Worm (Caenorhabditis elegans) whole organism, late embryonic: ENCODE measurements around the gene F01E11.18.

ENCODE experiments used
- F13H6.1 ChIP-seq: sonication (generic microtip); optimal IDR thresholded peaks from 2 replicates; lab custom pipeline; 2016; ENCODE audit warnings: missing genetic modification characterization, missing compliant biosample characterization
- K09A11.1 ChIP-seq: sonication (generic microtip); optimal IDR thresholded peaks from 2 replicates; lab custom pipeline; 2017; ENCODE audit warnings: antibody characterized with exemption, mild to moderate bottlenecking, missing genetic modification characterization, missing compliant biosample characterization; ENCODE audit not compliant: insufficient read depth
- ama-1 ChIP-seq: fragments of 150-350 bp; optimal IDR thresholded peaks from 2 replicates; lab custom pipeline; 2014
- ceh-14 ChIP-seq: sonication (generic microtip); optimal IDR thresholded peaks from 2 replicates; lab custom pipeline; 2016; ENCODE audit warnings: missing genotype, missing genetic modification characterization, missing compliant biosample characterization
- ceh-18 ChIP-seq: sonication (generic microtip); optimal IDR thresholded peaks from 2 replicates; lab custom pipeline; 2016; ENCODE audit warnings: missing genetic modification characterization, missing compliant biosample characterization
- ceh-19 ChIP-seq: fragments of 200-800 bp; sonication (Bioruptor generic); optimal IDR thresholded peaks from 2 replicates; lab custom pipeline; 2018; ENCODE audit warnings: mild to moderate bottlenecking, missing genetic modification characterization, missing compliant biosample characterization
- ceh-2 ChIP-seq: sonication (generic microtip); optimal IDR thresholded peaks from 2 replicates; lab custom pipeline; 2016; ENCODE audit warnings: missing genotype, missing genetic modification characterization, missing compliant biosample characterization
- ceh-22 ChIP-seq: sonication (generic microtip); optimal IDR thresholded peaks from 2 replicates; lab custom pipeline; 2017; ENCODE audit warnings: missing biosample characterization, missing genetic modification characterization
- ceh-24 ChIP-seq: sonication (generic microtip); optimal IDR thresholded peaks from 2 replicates; lab custom pipeline; 2016; ENCODE audit warnings: mild to moderate bottlenecking, missing genetic modification characterization, missing compliant biosample characterization
- ceh-31 ChIP-seq: sonication (generic microtip); optimal IDR thresholded peaks from 2 replicates; lab custom pipeline; 2016; ENCODE audit warnings: missing genetic modification characterization, missing compliant biosample characterization
- ceh-34 ChIP-seq: sonication (generic microtip); optimal IDR thresholded peaks from 2 replicates; lab custom pipeline; 2016; ENCODE audit warnings: mild to moderate bottlenecking, missing genetic modification characterization, missing compliant biosample characterization
- ceh-48 ChIP-seq: sonication (generic microtip); optimal IDR thresholded peaks from 2 replicates; lab custom pipeline; 2016; ENCODE audit warnings: missing genetic modification characterization, inconsistent platforms, missing compliant biosample characterization
- ceh-6 ChIP-seq: fragments of 200-800 bp; sonication (Bioruptor generic); optimal IDR thresholded peaks from 2 replicates; lab custom pipeline; 2018; ENCODE audit warnings: mild to moderate bottlenecking, missing genetic modification characterization, missing compliant biosample characterization
- che-1 ChIP-seq: sonication (generic microtip); optimal IDR thresholded peaks from 2 replicates; lab custom pipeline; 2016; ENCODE audit warnings: mild to moderate bottlenecking, missing genetic modification characterization, missing compliant biosample characterization
- dve-1 ChIP-seq: sonication (generic microtip); optimal IDR thresholded peaks from 2 replicates; lab custom pipeline; 2017; ENCODE audit warnings: antibody characterized with exemption, mild to moderate bottlenecking, missing genetic modification characterization, missing compliant biosample characterization
- elt-2 ChIP-seq: sonication (generic microtip); optimal IDR thresholded peaks from 2 replicates; lab custom pipeline; 2016; ENCODE audit warnings: missing genetic modification reagents, missing genetic modification characterization, missing compliant biosample characterization
- elt-4 ChIP-seq: sonication (generic microtip); optimal IDR thresholded peaks from 2 replicates; lab custom pipeline; 2016; ENCODE audit warnings: missing genetic modification characterization, missing compliant biosample characterization
- eyg-1 ChIP-seq: sonication (generic microtip); optimal IDR thresholded peaks from 2 replicates; lab custom pipeline; 2016; ENCODE audit warnings: missing genotype, missing genetic modification characterization, missing compliant biosample characterization
- gmeb-2 ChIP-seq: sonication (generic microtip); optimal IDR thresholded peaks from 2 replicates; lab custom pipeline; 2016; ENCODE audit warnings: missing genetic modification characterization, inconsistent platforms, missing compliant biosample characterization
- hlh-15 ChIP-seq: sonication (generic microtip); optimal IDR thresholded peaks from 2 replicates; lab custom pipeline; 2016; ENCODE audit warnings: missing genetic modification characterization, missing compliant biosample characterization
- hlh-30 ChIP-seq: sonication (generic microtip); optimal IDR thresholded peaks from 2 replicates; lab custom pipeline; 2017; ENCODE audit warnings: antibody characterized with exemption, missing genetic modification characterization, missing compliant biosample characterization; ENCODE audit not compliant: insufficient read depth
- hlh-6 ChIP-seq: sonication (generic microtip); optimal IDR thresholded peaks from 2 replicates; lab custom pipeline; 2016; ENCODE audit warnings: missing genotype, missing genetic modification characterization, missing compliant biosample characterization
- lin-11 ChIP-seq: fragments of 200-800 bp; sonication (Bioruptor generic); optimal IDR thresholded peaks from 2 replicates; lab custom pipeline; 2018; ENCODE audit warnings: mild to moderate bottlenecking, missing genetic modification characterization, missing compliant biosample characterization
- madf-2 ChIP-seq: sonication (generic microtip); optimal IDR thresholded peaks from 2 replicates; lab custom pipeline; 2017; ENCODE audit warnings: missing genetic modification characterization, missing compliant biosample characterization
- nfya-1 ChIP-seq: sonication (generic microtip); optimal IDR thresholded peaks from 2 replicates; lab custom pipeline; 2017; ENCODE audit warnings: missing genetic modification characterization, mild to moderate bottlenecking, missing compliant biosample characterization, antibody characterized with exemption, moderate library complexity
- nhr-11 ChIP-seq: fragments of 150-350 bp; optimal IDR thresholded peaks from 2 replicates; lab custom pipeline; 2014; ENCODE audit warnings: missing biosample characterization, missing genetic modification characterization
- nhr-232 ChIP-seq: sonication (generic microtip); optimal IDR thresholded peaks from 2 replicates; lab custom pipeline; 2016; ENCODE audit warnings: missing genetic modification characterization, missing compliant biosample characterization
- pat-9 ChIP-seq: fragments of 200-800 bp; sonication (Bioruptor generic); optimal IDR thresholded peaks from 2 replicates; lab custom pipeline; 2018; ENCODE audit warnings: mild to moderate bottlenecking, missing genetic modification characterization, moderate library complexity, missing compliant biosample characterization
- pax-1 ChIP-seq: fragments of 150-350 bp; optimal IDR thresholded peaks from 2 replicates; lab custom pipeline; 2014; ENCODE audit warnings: missing biosample characterization, missing genetic modification characterization
- pha-4 ChIP-seq: fragments of 150-350 bp; optimal IDR thresholded peaks from 2 replicates; lab custom pipeline; 2018; ENCODE audit warnings: missing biosample characterization, missing genetic modification reagents, missing genetic modification characterization
- pros-1 ChIP-seq: fragments of 150-350 bp; optimal IDR thresholded peaks from 2 replicates; lab custom pipeline; 2014; ENCODE audit warnings: missing biosample characterization, missing genetic modification reagents, missing genetic modification characterization
- ref-2 ChIP-seq: sonication (generic microtip); optimal IDR thresholded peaks from 2 replicates; lab custom pipeline; 2016; ENCODE audit warnings: missing genetic modification characterization, missing compliant biosample characterization
- rnt-1 ChIP-seq: sonication (generic microtip); optimal IDR thresholded peaks from 2 replicates; lab custom pipeline; 2016; ENCODE audit warnings: missing genetic modification characterization, missing compliant biosample characterization
- sox-4 ChIP-seq: sonication (generic microtip); optimal IDR thresholded peaks from 2 replicates; lab custom pipeline; 2017; ENCODE audit warnings: mild to moderate bottlenecking, missing genetic modification characterization, inconsistent platforms, missing compliant biosample characterization
- syd-9 ChIP-seq: sonication (generic microtip); optimal IDR thresholded peaks from 2 replicates; lab custom pipeline; 2016; ENCODE audit warnings: mild to moderate bottlenecking, missing genetic modification characterization, moderate library complexity, missing compliant biosample characterization
- tbx-7 ChIP-seq: sonication (generic microtip); optimal IDR thresholded peaks from 2 replicates; lab custom pipeline; 2016; ENCODE audit warnings: missing genotype, missing genetic modification characterization, missing compliant biosample characterization
- unc-42 ChIP-seq: sonication (generic microtip); optimal IDR thresholded peaks from 2 replicates; lab custom pipeline; 2016; ENCODE audit warnings: missing genotype, missing genetic modification characterization, missing compliant biosample characterization
- unc-55 ChIP-seq: sonication (generic microtip); optimal IDR thresholded peaks from 2 replicates; lab custom pipeline; 2017; ENCODE audit warnings: missing biosample characterization, missing genetic modification reagents, missing genetic modification characterization
- unc-86 ChIP-seq: sonication (generic microtip); optimal IDR thresholded peaks from 2 replicates; lab custom pipeline; 2016; ENCODE audit warnings: missing genetic modification characterization, missing compliant biosample characterization
- ztf-16 ChIP-seq: sonication (generic microtip); optimal IDR thresholded peaks from 2 replicates; lab custom pipeline; 2017; ENCODE audit warnings: missing genetic modification characterization, missing compliant biosample characterization

F01E11.18 gene

ce11 chrX:6946789-6947188 lies 42.7 kb upstream of the F01E11.18 start:
- TF ChIP-seq ceh-22 (tag; lab: Kevin White, UChicago) (no peak), hlh-15 (no peak)
- TF ChIP-seq, all 69 proteins: peak for 0

DNA sequence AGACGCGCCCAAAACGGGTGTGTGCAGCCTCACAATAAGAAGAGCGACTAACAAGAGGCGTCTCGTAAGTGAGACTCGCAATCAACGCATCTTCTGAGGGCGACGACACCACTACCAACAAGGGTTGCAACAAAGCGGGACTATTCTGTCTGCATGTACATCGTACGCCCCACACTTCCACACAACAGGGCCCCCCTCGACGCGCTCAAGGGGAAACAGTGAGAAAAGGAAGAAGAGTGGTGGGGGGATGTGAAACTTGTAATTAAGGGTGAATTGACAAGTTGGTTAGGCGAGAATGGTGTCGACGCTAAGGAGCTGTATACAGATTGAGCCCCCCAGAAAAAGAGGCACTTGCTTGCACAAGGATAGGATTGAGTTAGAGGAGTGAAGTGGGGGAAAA lies 36.1 kb upstream of the F01E11.18 start:
- TF ChIP-seq ceh-31 (tag; lab: Kevin White, UChicago) (peak; percentile 61), ceh-48 (tag; lab: Kevin White, UChicago) (no peak), gmeb-2 (tag; lab: Kevin White, UChicago) (no peak), ceh-6 (no peak), pros-1 (tag; lab: Kevin White, UChicago) (no peak), K09A11.1 (tag; lab: Kevin White, UChicago) (no peak), ceh-18 (tag; lab: Kevin White, UChicago) (no peak), unc-42 (tag; lab: Kevin White, UChicago) (peak; percentile 10), sox-4 (tag; lab: Kevin White, UChicago) (peak; percentile 18), hlh-30 (tag; lab: Kevin White, UChicago) (no peak), F13H6.1 (tag; lab: Kevin White, UChicago) (no peak), nhr-232 (tag; lab: Kevin White, UChicago) (no peak), ama-1 (lab: Kevin White, UChicago) (no peak), unc-86 (no peak), hlh-6 (tag; lab: Kevin White, UChicago) (peak; percentile 8), hlh-15 (no peak), lin-11 (no peak), pax-1 (no peak), pha-4 (tag; lab: Kevin White, UChicago) (no peak), ceh-14 (no peak), ref-2 (tag; lab: Kevin White, UChicago) (peak; percentile 31), elt-2 (tag; lab: Kevin White, UChicago) (no peak), dve-1 (tag; lab: Kevin White, UChicago) (no peak), nhr-11 (tag; lab: Kevin White, UChicago) (no peak), elt-4 (tag; lab: Kevin White, UChicago) (no peak), eyg-1 (tag; lab: Kevin White, UChicago) (no peak), ztf-16 (no peak)

DNA sequence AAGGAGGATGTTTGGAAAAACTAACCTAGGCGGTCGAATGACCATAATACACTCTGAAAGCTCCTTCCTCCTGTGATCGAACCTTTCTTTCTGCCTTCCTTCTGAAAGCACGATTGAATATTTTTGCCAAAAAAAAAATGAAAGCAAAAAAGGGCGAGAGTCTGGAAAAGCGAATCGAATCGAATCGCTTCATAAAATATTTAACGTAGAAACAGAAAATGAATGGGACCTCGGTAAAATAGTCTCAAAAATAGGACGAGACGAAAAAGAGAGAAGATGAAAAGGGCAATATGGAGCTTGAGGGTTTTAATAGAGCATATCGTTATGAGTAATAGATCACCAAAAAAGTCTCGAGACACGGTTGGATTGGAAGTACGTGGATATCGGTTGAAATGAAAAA lies 33.1 kb upstream of the F01E11.18 start, which contains the start of gene inx-1:
TSS of gene inx-1 (minus strand) at position 101 of the 400 bp plus-strand sequence.
- TF ChIP-seq ceh-34 (tag; lab: Kevin White, UChicago) (no peak), pat-9 (no peak), pros-1 (tag; lab: Kevin White, UChicago) (no peak), ceh-24 (tag; lab: Kevin White, UChicago) (no peak), ceh-31 (tag; lab: Kevin White, UChicago) (no peak), che-1 (tag; lab: Kevin White, UChicago) (no peak), unc-55 (GFP tag; lab: Kevin White, UChicago) (no peak), madf-2 (tag; lab: Kevin White, UChicago) (no peak), rnt-1 (no peak), nfya-1 (tag; lab: Kevin White, UChicago) (no peak), syd-9 (tag; lab: Kevin White, UChicago) (no peak), tbx-7 (tag; lab: Kevin White, UChicago) (no peak), unc-42 (tag; lab: Kevin White, UChicago) (no peak), ztf-16 (no peak), ceh-19 (GFP tag; lab: Kevin White, UChicago) (no peak), dve-1 (tag; lab: Kevin White, UChicago) (no peak), nhr-11 (tag; lab: Kevin White, UChicago) (no peak), ceh-18 (tag; lab: Kevin White, UChicago) (no peak), ceh-14 (no peak), ceh-2 (no peak)
